Worm (Caenorhabditis elegans): ENCODE measurements around the gene Y69A2AR.32.

- TF ChIP-seq nhr-77 (tag; optimal IDR thresholded peaks at IDR 0.05) (no peak), elt-2 (tag; optimal IDR thresholded peaks at IDR 0.05) (no peak), pqm-1 (tag; optimal IDR thresholded peaks at IDR 0.05) (no peak), skn-1 (tag; optimal IDR thresholded peaks at IDR 0.05) (no peak), snpc-4 (tag; optimal IDR thresholded peaks at IDR 0.05) (no peak), nhr-12 (tag; optimal IDR thresholded peaks at IDR 0.05) (no peak), fkh-10 (GFP tag; optimal IDR thresholded peaks at IDR 0.05) (no peak), jun-1 (tag; optimal IDR thresholded peaks at IDR 0.05) (no peak), lin-39 (tag; optimal IDR thresholded peaks at IDR 0.05) (no peak), pha-4 (tag; optimal IDR thresholded peaks at IDR 0.05) (no peak)
Observed at ce11 chrIV:2658733-2659132, 48.5 kb downstream of the Y69A2AR.32 start.

Measured in whole organism, L3 larva.